Fruit fly (Drosophila melanogaster): ENCODE measurements around the gene CG11726.
A peak's percentile ranks its signal among the peaks of the same experiment; 100 is the strongest.

dm6 chr3L:11418041-11418674, 23.7 kb downstream of the CG11726 start:
- TF ChIP-seq bab1 (GFP tag; optimal IDR thresholded peaks at IDR 0.05) (no peak), CG12768 (GFP tag; optimal IDR thresholded peaks at IDR 0.05) (no peak), kay (GFP tag; ENCODE audit: borderline replicate concordance) (no peak), Clk (GFP tag; optimal IDR thresholded peaks at IDR 0.05) (no peak), toe (GFP tag; optimal IDR thresholded peaks at IDR 0.05) (no peak), Mnt (GFP tag; optimal IDR thresholded peaks at IDR 0.05) (no peak), Hr96 (GFP tag; optimal IDR thresholded peaks at IDR 0.05) (peak; percentile 24), CG5204 (GFP tag; optimal IDR thresholded peaks at IDR 0.05) (peak; percentile 23), cnc (optimal IDR thresholded peaks at IDR 0.05) (no peak)
